Worm (Caenorhabditis elegans): ENCODE data around the gene eat-4.

- TF ChIP-seq blmp-1 (tag; optimal IDR thresholded peaks at IDR 0.05) (no peak), F16B12.6 (tag; optimal IDR thresholded peaks at IDR 0.05) (no peak), snu-23 (GFP tag; optimal IDR thresholded peaks at IDR 0.05) (no peak), rnt-1 (tag; optimal IDR thresholded peaks at IDR 0.05) (no peak), alr-1 (tag; optimal IDR thresholded peaks at IDR 0.05; ENCODE audit: borderline replicate concordance) (no peak), sup-37 (GFP tag; optimal IDR thresholded peaks at IDR 0.05) (no peak), nhr-90 (tag; optimal IDR thresholded peaks at IDR 0.05; ENCODE audit: poor library complexity) (no peak), lin-35 (GFP tag; optimal IDR thresholded peaks at IDR 0.05) (no peak), lin-13 (GFP tag; optimal IDR thresholded peaks at IDR 0.05) (no peak), egl-13 (tag; optimal IDR thresholded peaks at IDR 0.05) (no peak), ztf-11 (tag; optimal IDR thresholded peaks at IDR 0.05) (no peak), xbp-1 (tag; optimal IDR thresholded peaks at IDR 0.05) (no peak), sox-4 (tag; optimal IDR thresholded peaks at IDR 0.05) (no peak)
Measured at ce11 chrIII:9136587-9136986, at the start of gene eat-4.
